Fruit fly (Drosophila melanogaster) whole organism, pupa: ENCODE results near the gene atms.

Source experiments
- CG10348 ChIP-seq: fragments of 200-800 bp; sonication (Bioruptor generic); IDR thresholded peaks from 2 replicates; pipeline ENCODE4 v1.3.6; 2022; ENCODE audit warnings: missing biosample characterization, missing genetic modification characterization
- CG12605 ChIP-seq: fragments of 200-800 bp; sonication (Bioruptor generic); IDR thresholded peaks from 2 replicates; pipeline ENCODE4 v1.3.6; 2022; ENCODE audit warnings: missing biosample characterization, missing genetic modification characterization
- CG13204 ChIP-seq: fragments of 200-800 bp; sonication (Bioruptor generic); optimal IDR thresholded peaks from 2 replicates; lab custom pipeline; 2018; ENCODE audit warnings: missing biosample characterization, mild to moderate bottlenecking, missing genetic modification characterization, moderate library complexity
- CG15710 ChIP-seq: fragments of 200-800 bp; sonication (Bioruptor generic); optimal IDR thresholded peaks from 2 replicates; lab custom pipeline; 2018; ENCODE audit warnings: missing biosample characterization, mild to moderate bottlenecking, missing genetic modification characterization, moderate library complexity
- CG8159 ChIP-seq: fragments of 200-800 bp; sonication (Bioruptor generic); optimal IDR thresholded peaks from 3 replicates; lab custom pipeline; 2018; ENCODE audit warnings: missing biosample characterization, mild to moderate bottlenecking, missing genetic modification characterization, moderate library complexity
- CG9948 ChIP-seq: fragments of 200-800 bp; sonication (Bioruptor generic); optimal IDR thresholded peaks from 2 replicates; lab custom pipeline; 2018; ENCODE audit warnings: missing biosample characterization, mild to moderate bottlenecking, missing genetic modification characterization, moderate library complexity
- D1 ChIP-seq: fragments of 200-800 bp; sonication (Bioruptor generic); optimal IDR thresholded peaks from 2 replicates; lab custom pipeline; 2018; ENCODE audit warnings: missing biosample characterization, mild to moderate bottlenecking, missing genetic modification characterization, moderate library complexity
- EcR ChIP-seq: fragments of 200-800 bp; sonication (Bioruptor generic); optimal IDR thresholded peaks from 3 replicates; lab custom pipeline; 2019; ENCODE audit warnings: missing biosample characterization, missing genetic modification characterization, mild to moderate bottlenecking, moderate library complexity, missing genetic modification reagents
- Pif1B ChIP-seq: fragments of 200-800 bp; sonication (Bioruptor generic); optimal IDR thresholded peaks from 3 replicates; lab custom pipeline; 2016; ENCODE audit warnings: missing biosample characterization, missing genetic modification characterization
- gl ChIP-seq: fragments of 200-800 bp; sonication (Bioruptor generic); optimal IDR thresholded peaks from 2 replicates; lab custom pipeline; 2018; ENCODE audit warnings: missing biosample characterization, mild to moderate bottlenecking, missing genetic modification characterization

dm6 chr3R:4825188-4825587 lies 75.4 kb downstream of the atms start:
- TF ChIP-seq CG8159 (tag; lab: Kevin White, UChicago) (no peak), CG12605 (GFP tag; lab: Robert Waterston, UW) (no peak), gl (no peak), CG9948 (no peak), D1 (tag; lab: Kevin White, UChicago) (no peak), Pif1B (GFP tag; lab: Kevin White, UChicago) (no peak), CG13204 (GFP tag; lab: Kevin White, UChicago) (no peak), EcR (GFP tag; lab: Kevin White, UChicago) (no peak), CG10348 (no peak), CG15710 (tag; lab: Kevin White, UChicago) (no peak)
